Fruit fly (Drosophila melanogaster): ENCODE data around the gene CG10650.

CG10650 gene

dm6 chr2L:18974063-18974779 is 21.5 kb downstream of the CG10650 start, which contains the start of the genes L2HGDH and CG10431 (continued):
- TF ChIP-seq emc (GFP tag; optimal IDR thresholded peaks at IDR 0.05) = no peak
- no peak; the same call in 2 of the 3 replicates for TF ChIP-seq CG34422 (GFP tag; IDR thresholded peaks at IDR 0.05)
- peak; percentile 7 for TF ChIP-seq CG3838 (GFP tag; optimal IDR thresholded peaks at IDR 0.05)
- TF ChIP-seq Awh (GFP tag; IDR thresholded peaks at IDR 0.05) = no peak
- TF ChIP-seq Hr3 (GFP tag; optimal IDR thresholded peaks at IDR 0.05) = no peak
- peak; percentile 61 for TF ChIP-seq Hmx (GFP tag; optimal IDR thresholded peaks at IDR 0.05)
- TF ChIP-seq zfh1 (GFP tag; IDR thresholded peaks at IDR 0.05) = 0 out of 3 replicates have a peak, but pooled peaks have one; percentile 32
- TF ChIP-seq Bteb2 (GFP tag; optimal IDR thresholded peaks at IDR 0.05) = peak; percentile 65
- TF ChIP-seq MBD-R2 (GFP tag; IDR thresholded peaks at IDR 0.05) = peak; percentile 63
- no peak for TF ChIP-seq br (optimal IDR thresholded peaks at IDR 0.05)
- TF ChIP-seq fu2 (GFP tag; optimal IDR thresholded peaks at IDR 0.05) = no peak
- TF ChIP-seq CG7963 (GFP tag; IDR thresholded peaks at IDR 0.05; ENCODE audit: partially characterized antibody) = no peak
- TF ChIP-seq CG4424 (GFP tag; optimal IDR thresholded peaks at IDR 0.05) = peak; percentile 76
- TF ChIP-seq sug (tag; optimal IDR thresholded peaks at IDR 0.05) = peak; percentile 91
- no peak for TF ChIP-seq CG4404 (GFP tag; IDR thresholded peaks at IDR 0.05)
- no peak for TF ChIP-seq shn (GFP tag; optimal IDR thresholded peaks at IDR 0.05)
- peak; percentile 61 for TF ChIP-seq CG8290 (GFP tag; optimal IDR thresholded peaks at IDR 0.05)
- peak in 1 of 2 experiments; percentile 77 for TF ChIP-seq CG8290 (tag; optimal IDR thresholded peaks at IDR 0.05)
- peak; percentile 37 for TF ChIP-seq Nf-YB (GFP tag; optimal IDR thresholded peaks at IDR 0.05)
- TF ChIP-seq Poxn (GFP tag; IDR thresholded peaks at IDR 0.05) = no peak
- peak; percentile 64 for TF ChIP-seq Fer1 (GFP tag; optimal IDR thresholded peaks at IDR 0.05)
- 0 out of 2 replicates have a peak, but pooled peaks have one; percentile 20 for TF ChIP-seq danr (GFP tag; IDR thresholded peaks at IDR 0.05)
- peak; percentile 36 for TF ChIP-seq gcm (GFP tag; optimal IDR thresholded peaks at IDR 0.05)
- TF ChIP-seq al (GFP tag; IDR thresholded peaks at IDR 0.05) = no peak
- no peak for TF ChIP-seq toy (GFP tag; IDR thresholded peaks at IDR 0.05)
- peak; percentile 71 for TF ChIP-seq CG15601 (tag; optimal IDR thresholded peaks at IDR 0.05)
- TF ChIP-seq zen2 (GFP tag; IDR thresholded peaks at IDR 0.05; ENCODE audit: partially characterized antibody) = no peak
- no peak for TF ChIP-seq CG16815 (GFP tag; optimal IDR thresholded peaks at IDR 0.05)
- peak; percentile 62 for TF ChIP-seq sd (tag; optimal IDR thresholded peaks at IDR 0.05)
- peak; percentile 52 for TF ChIP-seq pfk (GFP tag; optimal IDR thresholded peaks at IDR 0.05)
- TF ChIP-seq aop (GFP tag; IDR thresholded peaks at IDR 0.05) = no peak
- no peak for TF ChIP-seq CG12219 (GFP tag; optimal IDR thresholded peaks at IDR 0.05)
- peak; percentile 52 for TF ChIP-seq bcd (GFP tag; optimal IDR thresholded peaks at IDR 0.05)
- peak; percentile 79 for TF ChIP-seq CoRest (tag; optimal IDR thresholded peaks at IDR 0.05)
- TF ChIP-seq exex (tag; optimal IDR thresholded peaks at IDR 0.05) = peak; percentile 93
- TF ChIP-seq NK7.1 (GFP tag; optimal IDR thresholded peaks at IDR 0.05) = no peak
- TF ChIP-seq Dip3 (GFP tag; optimal IDR thresholded peaks at IDR 0.05) = no peak
- no peak; the same call in 1 of the 2 replicates for TF ChIP-seq hbn (GFP tag; IDR thresholded peaks at IDR 0.05; ENCODE audit: partially characterized antibody)
- TF ChIP-seq CG32532 (GFP tag; IDR thresholded peaks at IDR 0.05) = peak; percentile 46
- no peak for TF ChIP-seq Doc3 (GFP tag; IDR thresholded peaks at IDR 0.05; ENCODE audit: partially characterized antibody)
- no peak for TF ChIP-seq CG2129 (GFP tag; IDR thresholded peaks at IDR 0.05; ENCODE audit: partially characterized antibody)
- TF ChIP-seq CG2889 (GFP tag; IDR thresholded peaks at IDR 0.05) = no peak
- no peak for TF ChIP-seq CG1024 (GFP tag; IDR thresholded peaks at IDR 0.05)
- TF ChIP-seq E2f1 (GFP tag; IDR thresholded peaks at IDR 0.05) = no peak
- peak; percentile 67 for TF ChIP-seq BtbVII (GFP tag; optimal IDR thresholded peaks at IDR 0.05)
- peak; percentile 53 for TF ChIP-seq CG17186 (GFP tag; optimal IDR thresholded peaks at IDR 0.05)
- TF ChIP-seq CG6791 (GFP tag; IDR thresholded peaks at IDR 0.05; ENCODE audit: partially characterized antibody) = no peak
- peak; percentile 43 for TF ChIP-seq CG8388 (GFP tag; optimal IDR thresholded peaks at IDR 0.05)
- TF ChIP-seq pros (GFP tag; optimal IDR thresholded peaks at IDR 0.05) = peak; percentile 88
- TF ChIP-seq Drgx (GFP tag; IDR thresholded peaks at IDR 0.05) = 0 out of 2 replicates have a peak, but pooled peaks have one; percentile 11

Measured in whole organism, embryonic.